Fruit fly (Drosophila melanogaster): Measurements from ENCODE around the gene Poxm.
A peak's percentile ranks its signal among the peaks of the same experiment; 100 is the strongest.

Gene Poxm

dm6 chr3R:8269740-8270139 lies 63.9 kb downstream of the Poxm start, which contains the start of gene CG9630 (continued):
- TF ChIP-seq Spps (tag; optimal IDR thresholded peaks at IDR 0.05) (no peak), CG8089 (GFP tag; optimal IDR thresholded peaks at IDR 0.05) (no peak), sqz (GFP tag; optimal IDR thresholded peaks at IDR 0.05) (no peak), Bgb (GFP tag; IDR thresholded peaks at IDR 0.05; ENCODE audit: partially characterized antibody) (peak; percentile 73), aop (GFP tag; IDR thresholded peaks at IDR 0.05) (no peak), Dek (tag; optimal IDR thresholded peaks at IDR 0.05) (no peak), BEAF-32 (GFP tag; optimal IDR thresholded peaks at IDR 0.05) (peak; percentile 72), CG12744 (GFP tag; optimal IDR thresholded peaks at IDR 0.05) (no peak), Fer3 (tag; optimal IDR thresholded peaks at IDR 0.05) (no peak), CG5953 (GFP tag; IDR thresholded peaks at IDR 0.05) (no peak), peb (GFP tag; IDR thresholded peaks at IDR 0.05) (no peak), fu2 (GFP tag; optimal IDR thresholded peaks at IDR 0.05) (no peak), tx (GFP tag; optimal IDR thresholded peaks at IDR 0.05) (no peak), CG2712 (tag; optimal IDR thresholded peaks at IDR 0.05) (peak; percentile 24), vnd (GFP tag; IDR thresholded peaks at IDR 0.05; ENCODE audit: partially characterized antibody) (0 out of 3 replicates have a peak, but pooled peaks have one; percentile 41), sr (GFP tag; IDR thresholded peaks at IDR 0.05) (no peak), lab (GFP tag; optimal IDR thresholded peaks at IDR 0.05) (no peak), CG13424 (tag; optimal IDR thresholded peaks at IDR 0.05) (no peak), Sry-β (GFP tag; optimal IDR thresholded peaks at IDR 0.05) (no peak), Antp (GFP tag; optimal IDR thresholded peaks at IDR 0.05) (no peak), CG2889 (GFP tag; IDR thresholded peaks at IDR 0.05) (no peak), CG10431 (GFP tag; optimal IDR thresholded peaks at IDR 0.05) (no peak), CG10654 (GFP tag; optimal IDR thresholded peaks at IDR 0.05) (no peak), pita (GFP tag; optimal IDR thresholded peaks at IDR 0.05) (no peak), CG10267 (tag; optimal IDR thresholded peaks at IDR 0.05) (peak; percentile 52), gsb-n (tag; optimal IDR thresholded peaks at IDR 0.05) (no peak), gcm2 (GFP tag; optimal IDR thresholded peaks at IDR 0.05) (no peak), CG8359 (GFP tag; optimal IDR thresholded peaks at IDR 0.05; ENCODE audit: borderline replicate concordance) (no peak), fd96Cb (tag; optimal IDR thresholded peaks at IDR 0.05) (no peak), CG15479 (GFP tag; optimal IDR thresholded peaks at IDR 0.05) (no peak), CG8924 (tag; optimal IDR thresholded peaks at IDR 0.05) (no peak), eve (GFP tag; optimal IDR thresholded peaks at IDR 0.05) (no peak), CG17912 (GFP tag; optimal IDR thresholded peaks at IDR 0.05) (no peak), ci (GFP tag; IDR thresholded peaks at IDR 0.05) (no peak), abd-A (tag; optimal IDR thresholded peaks at IDR 0.05) (no peak), Ets97D (GFP tag; optimal IDR thresholded peaks at IDR 0.05) (peak; percentile 79), yki (optimal IDR thresholded peaks at IDR 0.05) (no peak), danr (GFP tag; IDR thresholded peaks at IDR 0.05) (no peak), tio (GFP tag; optimal IDR thresholded peaks at IDR 0.05) (no peak), wor (GFP tag; IDR thresholded peaks at IDR 0.05) (no peak), HHEX (GFP tag; optimal IDR thresholded peaks at IDR 0.05) (no peak), Mrtf (GFP tag; IDR thresholded peaks at IDR 0.05) (no peak), zf30C (GFP tag; optimal IDR thresholded peaks at IDR 0.05) (no peak), CkIIα-i1 (GFP tag; IDR thresholded peaks at IDR 0.05) (no peak), NfI (GFP tag; optimal IDR thresholded peaks at IDR 0.05) (no peak), Med (GFP tag) (peak; percentile 87), Dip2 (GFP tag; IDR thresholded peaks at IDR 0.05) (no peak), row (GFP tag; IDR thresholded peaks at IDR 0.05) (no peak), CG34224 (GFP tag; IDR thresholded peaks at IDR 0.05; ENCODE audit: partially characterized antibody) (peak; percentile 80), dm (GFP tag; optimal IDR thresholded peaks at IDR 0.05) (peak; percentile 98), mld (GFP tag; IDR thresholded peaks at IDR 0.05; ENCODE audit: partially characterized antibody) (0 out of 3 replicates have a peak, but pooled peaks have one; percentile 37), crol (GFP tag; IDR thresholded peaks at IDR 0.05) (no peak)
